Worm (Caenorhabditis elegans) whole organism, young adult: Measurements from ENCODE around the gene ttr-39.

Experiments used
- B0019.2 ChIP-seq: fragments of 200-800 bp; sonication (Bioruptor generic); conservative IDR thresholded peaks from 2 replicates; pipeline ENCODE4 v1.3.6; 2022; ENCODE audit warnings: missing genetic modification reagents, missing genetic modification characterization, missing compliant biosample characterization
- B0035.1 ChIP-seq: sonication (generic microtip); optimal IDR thresholded peaks from 2 replicates; lab custom pipeline; 2016; ENCODE audit warnings: missing genetic modification characterization, mild to moderate bottlenecking, missing compliant biosample characterization, missing genotype, missing genetic modification reagents
- B0261.1 ChIP-seq: sonication (generic microtip); optimal IDR thresholded peaks from 2 replicates; lab custom pipeline; 2016; ENCODE audit warnings: mild to moderate bottlenecking, missing genetic modification characterization, moderate library complexity, missing compliant biosample characterization
- C06A6.2 ChIP-seq: fragments of 200-800 bp; sonication (Bioruptor generic); conservative IDR thresholded peaks from 2 replicates; pipeline ENCODE4 v1.3.6; 2022; ENCODE audit warnings: missing genetic modification characterization, missing compliant biosample characterization
- F10E7.11 ChIP-seq: sonication (generic microtip); optimal IDR thresholded peaks from 2 replicates; lab custom pipeline; 2017; ENCODE audit warnings: mild to moderate bottlenecking, missing genetic modification characterization, moderate library complexity, missing compliant biosample characterization
- F22D6.2 ChIP-seq: sonication (generic microtip); optimal IDR thresholded peaks from 2 replicates; lab custom pipeline; 2016; ENCODE audit warnings: mild to moderate bottlenecking, missing genetic modification characterization, missing compliant biosample characterization
- F52B5.7 ChIP-seq: sonication (generic microtip); optimal IDR thresholded peaks from 2 replicates; lab custom pipeline; 2016; ENCODE audit warnings: mild to moderate bottlenecking, missing genetic modification characterization, missing compliant biosample characterization
- F55B11.4 ChIP-seq: sonication (generic microtip); optimal IDR thresholded peaks from 2 replicates; lab custom pipeline; 2016; ENCODE audit warnings: missing compliant biosample characterization, missing genetic modification characterization, borderline replicate concordance; ENCODE audit not compliant: insufficient read depth
- K12H6.12 ChIP-seq: fragments of 200-800 bp; sonication (Bioruptor generic); optimal IDR thresholded peaks from 2 replicates; lab custom pipeline; 2018; ENCODE audit warnings: mild to moderate bottlenecking, missing genetic modification characterization, missing compliant biosample characterization
- Y53F4B.3 ChIP-seq: fragments of 200-800 bp; sonication (Bioruptor generic); IDR thresholded peaks from 2 replicates; pipeline ENCODE4 v1.3.6; 2022; ENCODE audit warnings: missing genetic modification reagents, missing genetic modification characterization, missing compliant biosample characterization
- Y56A3A.18 ChIP-seq: fragments of 200-800 bp; sonication (Bioruptor generic); IDR thresholded peaks from 2 replicates; pipeline ENCODE4 v1.3.6; 2022; ENCODE audit warnings: missing genetic modification reagents, missing genetic modification characterization, missing compliant biosample characterization
- Y79H2A.3 ChIP-seq: fragments of 200-800 bp; sonication (Bioruptor generic); conservative IDR thresholded peaks from 2 replicates; pipeline ENCODE4 v1.3.6; 2022; ENCODE audit warnings: missing genetic modification reagents, missing genetic modification characterization, missing compliant biosample characterization
- Y95B8A.8 ChIP-seq: fragments of 200-800 bp; sonication (Bioruptor generic); IDR thresholded peaks from 2 replicates; pipeline ENCODE4 v1.3.6; 2022; ENCODE audit warnings: missing genetic modification reagents, missing genetic modification characterization, missing compliant biosample characterization
- atf-7 ChIP-seq: sonication (generic microtip); optimal IDR thresholded peaks from 2 replicates; lab custom pipeline; 2017; ENCODE audit warnings: mild to moderate bottlenecking, missing genetic modification characterization, missing compliant biosample characterization
- athp-1 ChIP-seq: sonication (generic microtip); optimal IDR thresholded peaks from 2 replicates; lab custom pipeline; 2017; ENCODE audit warnings: mild to moderate bottlenecking, missing genetic modification characterization, missing compliant biosample characterization
- attf-6 ChIP-seq: fragments of 200-800 bp; sonication (Bioruptor generic); IDR thresholded peaks from 2 replicates; pipeline ENCODE4 v1.3.6; 2022; ENCODE audit warnings: missing genetic modification reagents, missing genetic modification characterization, missing compliant biosample characterization
- ceh-27 ChIP-seq: fragments of 200-800 bp; sonication (Bioruptor generic); optimal IDR thresholded peaks from 2 replicates; lab custom pipeline; 2018; ENCODE audit warnings: mild to moderate bottlenecking, missing genetic modification characterization, moderate library complexity, missing compliant biosample characterization
- ceh-58 ChIP-seq: fragments of 200-800 bp; sonication (Bioruptor generic); IDR thresholded peaks from 2 replicates; pipeline ENCODE4 v1.3.6; 2022; ENCODE audit warnings: missing genetic modification characterization, missing compliant biosample characterization
- ceh-79 ChIP-seq: sonication (generic microtip); optimal IDR thresholded peaks from 2 replicates; lab custom pipeline; 2017; ENCODE audit warnings: mild to moderate bottlenecking, missing genetic modification characterization, missing compliant biosample characterization
- ceh-91 ChIP-seq: fragments of 200-800 bp; sonication (Bioruptor generic); IDR thresholded peaks from 2 replicates; pipeline ENCODE4 v1.3.6; 2022; ENCODE audit warnings: missing genetic modification reagents, missing genetic modification characterization, missing compliant biosample characterization
- dpff-1 ChIP-seq: sonication (generic microtip); optimal IDR thresholded peaks from 2 replicates; lab custom pipeline; 2017; ENCODE audit warnings: mild to moderate bottlenecking, missing genetic modification characterization, missing compliant biosample characterization
- dpl-1 ChIP-seq: fragments of 150-350 bp; optimal IDR thresholded peaks from 2 replicates; lab custom pipeline; 2014; ENCODE audit warnings: missing biosample characterization, missing genetic modification reagents, missing genetic modification characterization
- hlh-12 ChIP-seq: sonication (generic microtip); optimal IDR thresholded peaks from 2 replicates; lab custom pipeline; 2016; ENCODE audit warnings: missing genetic modification characterization, missing compliant biosample characterization
- hlh-26 ChIP-seq: fragments of 200-800 bp; sonication (Bioruptor generic); conservative IDR thresholded peaks from 2 replicates; pipeline ENCODE4 v1.3.6; 2022; ENCODE audit warnings: missing genetic modification reagents, missing genetic modification characterization, missing compliant biosample characterization
- hrde-1 ChIP-seq: sonication (generic microtip); optimal IDR thresholded peaks from 2 replicates; lab custom pipeline; 2016; ENCODE audit warnings: missing genetic modification characterization, mild to moderate bottlenecking, missing compliant biosample characterization, moderate library complexity, missing genotype, missing genetic modification reagents, borderline replicate concordance
- lin-26 ChIP-seq: fragments of 200-800 bp; sonication (Bioruptor generic); IDR thresholded peaks from 2 replicates; pipeline ENCODE4 v1.3.6; 2022; ENCODE audit warnings: missing genetic modification reagents, missing genetic modification characterization, missing compliant biosample characterization
- lsl-1 ChIP-seq: fragments of 200-800 bp; sonication (Bioruptor generic); optimal IDR thresholded peaks from 2 replicates; lab custom pipeline; 2018; ENCODE audit warnings: mild to moderate bottlenecking, missing genetic modification characterization, moderate library complexity, missing compliant biosample characterization
- madf-6 ChIP-seq: fragments of 200-800 bp; sonication (Bioruptor generic); IDR thresholded peaks from 2 replicates; pipeline ENCODE4 v1.3.6; 2022; ENCODE audit warnings: missing genetic modification reagents, missing genetic modification characterization, missing compliant biosample characterization
- mes-4 ChIP-seq: sonication (generic microtip); optimal IDR thresholded peaks from 2 replicates; lab custom pipeline; 2016; ENCODE audit warnings: missing genotype, missing genetic modification characterization, missing compliant biosample characterization
- mxl-1 ChIP-seq: sonication (generic microtip); optimal IDR thresholded peaks from 2 replicates; lab custom pipeline; 2016; ENCODE audit warnings: missing genetic modification characterization, missing compliant biosample characterization
- nhr-120 ChIP-seq: fragments of 200-800 bp; sonication (Bioruptor generic); IDR thresholded peaks from 2 replicates; pipeline ENCODE4 v1.3.6; 2022; ENCODE audit warnings: missing genetic modification characterization, missing compliant biosample characterization
- nhr-90 ChIP-seq: sonication (generic microtip); optimal IDR thresholded peaks from 2 replicates; lab custom pipeline; 2016; ENCODE audit warnings: missing genotype, mild to moderate bottlenecking, missing genetic modification characterization, missing compliant biosample characterization
- pha-4 ChIP-seq: fragments of 150-350 bp; sonication (generic microtip); optimal IDR thresholded peaks from 2 replicates; lab custom pipeline; 2014; ENCODE audit warnings: missing biosample characterization, missing genetic modification reagents, missing genetic modification characterization
- rcor-1 ChIP-seq: fragments of 200-800 bp; sonication (Bioruptor generic); IDR thresholded peaks from 2 replicates; pipeline ENCODE4 v1.3.6; 2022; ENCODE audit warnings: missing genetic modification reagents, missing genetic modification characterization, missing compliant biosample characterization
- rpc-1 ChIP-seq, 2 experiments: fragments of 150-350 bp in 1 of 2; sonication (generic microtip) in 1 of 2; optimal IDR thresholded peaks; 2 replicates each; lab custom pipeline; 2014 to 2018; ENCODE audit warnings: missing biosample characterization in 1 of 2, missing genetic modification characterization in 1 of 2, missing genetic modification reagents in 1 of 2, missing genotype in 1 of 2
- somi-1 ChIP-seq: fragments of 200-800 bp; sonication (Bioruptor generic); optimal IDR thresholded peaks from 2 replicates; lab custom pipeline; 2018; ENCODE audit warnings: mild to moderate bottlenecking, missing genetic modification characterization, missing compliant biosample characterization
- sptf-2 ChIP-seq: fragments of 200-800 bp; sonication (Bioruptor generic); optimal IDR thresholded peaks from 2 replicates; lab custom pipeline; 2018; ENCODE audit warnings: mild to moderate bottlenecking, missing genetic modification characterization, missing compliant biosample characterization
- tbp1 ChIP-seq: fragments of 200-800 bp; sonication (Bioruptor generic); optimal IDR thresholded peaks from 2 replicates; lab custom pipeline; 2018; ENCODE audit warnings: mild to moderate bottlenecking, missing genetic modification characterization, missing compliant biosample characterization
- tbx-9 ChIP-seq: sonication (generic microtip); optimal IDR thresholded peaks from 2 replicates; lab custom pipeline; 2016; ENCODE audit warnings: borderline replicate concordance, missing genetic modification characterization, inconsistent platforms, missing compliant biosample characterization
- unc-130 ChIP-seq: sonication (generic microtip); optimal IDR thresholded peaks from 2 replicates; lab custom pipeline; 2016; ENCODE audit warnings: missing genetic modification reagents, missing genetic modification characterization, missing compliant biosample characterization
- ztf-22 ChIP-seq: fragments of 200-800 bp; sonication (Bioruptor generic); optimal IDR thresholded peaks from 2 replicates; lab custom pipeline; 2018; ENCODE audit warnings: mild to moderate bottlenecking, missing genetic modification characterization, moderate library complexity, missing compliant biosample characterization
- ztf-25 ChIP-seq: fragments of 200-800 bp; sonication (Bioruptor generic); IDR thresholded peaks from 2 replicates; pipeline ENCODE4 v1.3.6; 2022; ENCODE audit warnings: missing genetic modification reagents, missing genetic modification characterization, missing compliant biosample characterization
- ztf-26 ChIP-seq: sonication (generic microtip); optimal IDR thresholded peaks from 2 replicates; lab custom pipeline; 2017; ENCODE audit warnings: missing genetic modification characterization, missing compliant biosample characterization
- ztf-3 ChIP-seq: fragments of 200-800 bp; sonication (Bioruptor generic); optimal IDR thresholded peaks from 2 replicates; lab custom pipeline; 2018; ENCODE audit warnings: mild to moderate bottlenecking, missing genetic modification characterization, missing compliant biosample characterization

Gene ttr-39

ce11 chrIV:10128906-10129386, 39.3 kb upstream of the ttr-39 start, which contains the start of the genes gtbp-1 and K08F4.3 (continued):
- TF ChIP-seq B0261.1 (tag; lab: Kevin White, UChicago), result no peak
- no peak for TF ChIP-seq F10E7.11 (tag; lab: Kevin White, UChicago)
- TF ChIP-seq nhr-90 (tag; lab: Kevin White, UChicago), result no peak
- no peak for TF ChIP-seq ceh-79 (tag; lab: Kevin White, UChicago)
- no peak for TF ChIP-seq F52B5.7 (tag; lab: Kevin White, UChicago)
- TF ChIP-seq nhr-120 (GFP tag; lab: Robert Waterston, UW), result no peak
- peak; percentile 41; the same call in 1 of the 2 replicates for TF ChIP-seq rcor-1 (GFP tag; lab: Robert Waterston, UW)
- TF ChIP-seq mes-4, result no peak
- no peak for TF ChIP-seq hlh-12
- no peak for TF ChIP-seq B0019.2
- no peak for TF ChIP-seq atf-7
- TF ChIP-seq attf-6 (GFP tag; lab: Robert Waterston, UW), result no peak
- TF ChIP-seq ztf-25 (GFP tag; lab: Robert Waterston, UW), result no peak
- TF ChIP-seq Y95B8A.8, result 0 out of 2 replicates have a peak, but pooled peaks have one; percentile 13
- TF ChIP-seq K12H6.12 (tag; lab: Kevin White, UChicago), result peak; percentile 23
- no peak for TF ChIP-seq Y79H2A.3 (GFP tag; lab: Robert Waterston, UW)
- TF ChIP-seq somi-1 (GFP tag; lab: Kevin White, UChicago), result no peak
- no peak for TF ChIP-seq hrde-1 (tag; lab: Kevin White, UChicago)
- no peak for TF ChIP-seq Y56A3A.18
- TF ChIP-seq B0035.1 (tag; lab: Kevin White, UChicago), result no peak
- TF ChIP-seq madf-6 (GFP tag; lab: Robert Waterston, UW), result peak; percentile 81
- no peak for TF ChIP-seq tbp1
- no peak for TF ChIP-seq mxl-1 (tag; lab: Kevin White, UChicago)
- no peak for TF ChIP-seq hlh-26
- TF ChIP-seq F55B11.4 (tag; lab: Kevin White, UChicago), result no peak
- peak; percentile 69 for TF ChIP-seq dpl-1 (GFP tag; lab: Kevin White, UChicago)
- no peak for TF ChIP-seq C06A6.2 (GFP tag; lab: Robert Waterston, UW)
- TF ChIP-seq F22D6.2 (tag; lab: Kevin White, UChicago), result no peak
- TF ChIP-seq tbx-9 (tag; lab: Kevin White, UChicago), result no peak
- no peak for TF ChIP-seq sptf-2 (GFP tag; lab: Kevin White, UChicago)
- TF ChIP-seq lsl-1 (GFP tag; lab: Kevin White, UChicago), result peak; percentile 59
- no peak for TF ChIP-seq ztf-22 (GFP tag; lab: Kevin White, UChicago)
- peak; percentile 34 for TF ChIP-seq ceh-27
- TF ChIP-seq ztf-26, result no peak
- TF ChIP-seq rpc-1 (optimal IDR thresholded peaks at IDR 0.05; lab: Kevin White, UChicago), result no peak
- no peak for TF ChIP-seq rpc-1 (tag; optimal IDR thresholded peaks at IDR 0.05; lab: Kevin White, UChicago)
- no peak for TF ChIP-seq dpff-1 (tag; lab: Kevin White, UChicago)
- no peak for TF ChIP-seq athp-1 (tag; lab: Kevin White, UChicago)
- TF ChIP-seq ceh-58 (GFP tag; lab: Robert Waterston, UW), result no peak
- no peak for TF ChIP-seq lin-26 (GFP tag; lab: Robert Waterston, UW)
- no peak for TF ChIP-seq Y53F4B.3 (GFP tag; lab: Robert Waterston, UW)
- TF ChIP-seq pha-4 (tag; lab: Kevin White, UChicago), result no peak
- TF ChIP-seq unc-130, result no peak
- no peak for TF ChIP-seq ztf-3 (GFP tag; lab: Kevin White, UChicago)
- TF ChIP-seq ceh-91 (GFP tag; lab: Robert Waterston, UW), result peak; percentile 72
